Worm (Caenorhabditis elegans): ENCODE measurements around the gene glb-2.

glb-2 gene

DNA sequence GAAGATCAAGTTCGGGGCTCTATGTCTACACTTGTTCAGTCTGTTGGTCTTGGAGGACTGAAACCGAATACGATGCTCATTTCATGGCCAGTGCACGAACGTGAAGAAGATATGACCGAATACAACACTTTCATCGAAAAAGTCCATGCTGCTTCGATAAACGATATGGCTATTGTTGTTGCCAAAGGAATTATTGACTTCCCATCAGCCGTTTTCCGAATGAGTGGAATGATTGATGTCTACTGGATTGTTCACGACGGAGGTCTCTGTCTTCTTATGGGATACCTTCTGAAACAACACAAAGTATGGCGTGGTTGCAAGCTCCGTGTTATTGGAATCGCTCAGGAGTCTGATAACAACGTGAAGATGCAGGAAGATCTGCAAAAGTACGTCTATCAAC is 46.8 kb downstream of the glb-2 start:
- no peak for TF ChIP-seq nfya-1 (tag; optimal IDR thresholded peaks at IDR 0.05)
- no peak for TF ChIP-seq ahr-1 (tag; optimal IDR thresholded peaks at IDR 0.05)
- TF ChIP-seq pha-4 (tag; optimal IDR thresholded peaks at IDR 0.05), result no peak
- no peak for TF ChIP-seq sox-2 (GFP tag; IDR thresholded peaks at IDR 0.05)
- no peak for TF ChIP-seq K02D7.2 (tag; optimal IDR thresholded peaks at IDR 0.05)
- no peak for TF ChIP-seq hlh-6 (tag; optimal IDR thresholded peaks at IDR 0.05)
- no peak for TF ChIP-seq ceh-34 (tag; optimal IDR thresholded peaks at IDR 0.05)
- TF ChIP-seq fax-1 (tag; optimal IDR thresholded peaks at IDR 0.05), result no peak
- TF ChIP-seq gmeb-2 (tag; optimal IDR thresholded peaks at IDR 0.05), result no peak
- TF ChIP-seq T23F11.4 (GFP tag; optimal IDR thresholded peaks at IDR 0.05), result no peak
- TF ChIP-seq ceh-24 (tag; optimal IDR thresholded peaks at IDR 0.05), result no peak
- TF ChIP-seq F13H6.1 (tag; optimal IDR thresholded peaks at IDR 0.05), result no peak
- no peak for TF ChIP-seq hlh-15 (tag; optimal IDR thresholded peaks at IDR 0.05)
- no peak for TF ChIP-seq tbx-2 (tag; optimal IDR thresholded peaks at IDR 0.05)
- no peak for TF ChIP-seq npax-4 (tag; optimal IDR thresholded peaks at IDR 0.05)
- no peak for TF ChIP-seq pqm-1 (tag; optimal IDR thresholded peaks at IDR 0.05)
- no peak for TF ChIP-seq ttx-3 (tag; optimal IDR thresholded peaks at IDR 0.05)
- no peak for TF ChIP-seq ceh-30 (tag; optimal IDR thresholded peaks at IDR 0.05)
- TF ChIP-seq sox-4 (tag; optimal IDR thresholded peaks at IDR 0.05), result no peak
- TF ChIP-seq tbx-7 (tag; optimal IDR thresholded peaks at IDR 0.05), result no peak

DNA sequence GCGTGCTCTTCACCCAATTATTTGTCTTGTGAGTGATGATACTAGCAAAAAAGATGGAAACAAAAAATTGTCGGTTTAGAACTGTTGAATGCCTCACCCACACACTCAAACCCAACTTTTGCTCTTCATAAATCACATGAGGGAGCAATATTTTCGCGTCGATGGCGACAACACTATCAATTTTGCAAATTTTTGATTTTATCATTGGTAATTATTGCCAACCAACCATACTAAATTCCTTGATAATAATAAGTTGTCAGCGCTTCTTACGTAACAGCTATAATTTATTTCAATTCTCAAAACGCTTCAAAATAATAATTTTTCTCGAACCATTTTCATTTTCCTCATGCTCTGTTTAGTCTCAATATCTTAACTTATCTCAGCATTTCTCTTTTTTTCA is 50.3 kb downstream of the glb-2 start:
- no peak for TF ChIP-seq dve-1 (tag; optimal IDR thresholded peaks at IDR 0.05)
- no peak for TF ChIP-seq zip-5 (tag; optimal IDR thresholded peaks at IDR 0.05)
- TF ChIP-seq gmeb-2 (tag; optimal IDR thresholded peaks at IDR 0.05), result no peak
- TF ChIP-seq hlh-13 (GFP tag; optimal IDR thresholded peaks at IDR 0.05), result no peak
- no peak for TF ChIP-seq npax-4 (tag; optimal IDR thresholded peaks at IDR 0.05)
- no peak for TF ChIP-seq tbx-7 (tag; optimal IDR thresholded peaks at IDR 0.05)
- TF ChIP-seq hlh-8 (tag; optimal IDR thresholded peaks at IDR 0.05), result no peak
